Worm (Caenorhabditis elegans): ENCODE results near the gene dylt-3.

dylt-3 gene

DNA sequence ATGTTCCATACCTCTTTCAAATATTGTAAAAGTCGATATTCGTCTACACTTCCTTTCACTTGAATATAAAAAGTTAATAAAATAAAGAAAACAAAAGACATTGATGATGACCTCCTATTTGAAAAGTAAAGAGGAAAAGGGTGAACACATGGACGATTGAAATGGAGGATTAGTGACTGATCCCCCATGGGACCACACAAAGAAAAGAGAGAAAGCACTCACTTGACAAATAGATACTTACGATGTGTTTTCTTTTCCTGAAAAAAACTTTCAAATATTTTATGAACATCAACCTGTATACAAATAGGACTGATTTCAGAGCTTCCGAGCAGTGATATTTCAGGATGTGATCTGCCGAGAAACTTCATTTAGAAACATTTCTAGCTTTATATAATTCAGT is 4.4 kb upstream of the dylt-3 start, which contains the start of gene acr-14:
acr-14 (minus strand) TSS at position 101 of the 400 bp plus-strand sequence.
- TF ChIP-seq blmp-1 (tag; optimal IDR thresholded peaks at IDR 0.05) (no peak), ces-1 (GFP tag; optimal IDR thresholded peaks at IDR 0.05) (no peak), ceh-83 (GFP tag; optimal IDR thresholded peaks at IDR 0.05) (no peak), snpc-4 (tag; optimal IDR thresholded peaks at IDR 0.05) (no peak), ztf-11 (tag; optimal IDR thresholded peaks at IDR 0.05) (no peak), nhr-237 (tag; optimal IDR thresholded peaks at IDR 0.05) (no peak), unc-62 (GFP tag; optimal IDR thresholded peaks at IDR 0.05) (no peak), tbx-8 (GFP tag; optimal IDR thresholded peaks at IDR 0.05) (no peak), lsy-2 (tag; optimal IDR thresholded peaks at IDR 0.05) (no peak)

DNA sequence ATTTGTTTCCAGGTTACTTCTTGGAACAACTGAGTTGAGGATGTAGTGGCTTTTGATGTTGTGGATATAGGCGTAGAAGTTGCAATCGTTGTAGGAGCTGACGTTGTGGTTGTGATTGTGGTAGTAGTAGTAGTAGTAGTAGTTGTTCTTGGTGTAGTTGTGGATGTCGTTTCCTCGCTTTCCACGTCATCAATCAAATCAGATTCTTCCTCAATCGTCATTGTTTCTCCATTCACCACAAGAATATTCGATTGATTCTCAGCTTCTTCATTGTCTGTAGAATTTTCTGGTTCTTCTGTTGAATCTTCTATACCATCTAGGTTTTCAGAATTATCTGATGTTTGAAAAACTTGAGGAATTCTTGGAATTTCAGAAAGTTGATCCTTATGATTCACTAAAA is 2.9 kb upstream of the dylt-3 start:
- no peak for TF ChIP-seq flh-1 (GFP tag; optimal IDR thresholded peaks at IDR 0.05)
- no peak for TF ChIP-seq unc-39 (tag; optimal IDR thresholded peaks at IDR 0.05)
- TF ChIP-seq nhr-76 (tag; optimal IDR thresholded peaks at IDR 0.05) = no peak
- TF ChIP-seq snpc-4 (tag; optimal IDR thresholded peaks at IDR 0.05) = no peak
- no peak for TF ChIP-seq mab-5 (tag; optimal IDR thresholded peaks at IDR 0.05)
- no peak for TF ChIP-seq M03D4.4 (tag; optimal IDR thresholded peaks at IDR 0.05)
- TF ChIP-seq drap-1 (GFP tag; optimal IDR thresholded peaks at IDR 0.05) = no peak
- TF ChIP-seq sem-2 (GFP tag; optimal IDR thresholded peaks at IDR 0.05) = no peak

DNA sequence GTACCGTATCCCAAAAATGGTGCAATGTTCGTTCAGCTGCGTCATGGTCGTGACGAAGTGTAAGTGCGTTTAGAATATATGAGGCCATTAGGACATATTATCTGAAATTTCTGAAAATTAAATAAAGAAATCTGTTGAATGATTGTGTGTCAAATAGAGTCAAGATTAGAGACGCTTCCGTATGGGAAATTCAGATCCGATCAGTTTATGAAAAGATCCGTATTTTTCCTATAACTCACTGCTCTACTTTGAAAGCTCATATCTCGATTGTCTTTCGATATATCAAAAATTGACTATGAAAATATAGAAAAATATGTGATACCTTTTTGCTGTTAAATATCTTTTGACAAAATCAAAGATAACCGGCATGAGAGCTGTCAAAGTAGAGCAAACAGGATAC is 1.3 kb upstream of the dylt-3 start, which contains the start of gene T05C12.4:
T05C12.4 (minus strand) TSS at position 101 of the 400 bp plus-strand sequence.
- no peak for TF ChIP-seq mls-2 (tag; optimal IDR thresholded peaks at IDR 0.05)
- no peak for TF ChIP-seq ces-1 (GFP tag; optimal IDR thresholded peaks at IDR 0.05)
- no peak for TF ChIP-seq zip-8 (tag; optimal IDR thresholded peaks at IDR 0.05)
- TF ChIP-seq cnd-1 (tag; optimal IDR thresholded peaks at IDR 0.05) = no peak
- no peak for TF ChIP-seq flh-1 (GFP tag; optimal IDR thresholded peaks at IDR 0.05)
- no peak for TF ChIP-seq mep-1 (tag; optimal IDR thresholded peaks at IDR 0.05)
- TF ChIP-seq elt-3 (tag; optimal IDR thresholded peaks at IDR 0.05) = no peak
- TF ChIP-seq ceh-43 (GFP tag; optimal IDR thresholded peaks at IDR 0.05) = no peak
- no peak for TF ChIP-seq M03D4.4 (tag; optimal IDR thresholded peaks at IDR 0.05)
- no peak for TF ChIP-seq nhr-28 (tag; optimal IDR thresholded peaks at IDR 0.05)

DNA sequence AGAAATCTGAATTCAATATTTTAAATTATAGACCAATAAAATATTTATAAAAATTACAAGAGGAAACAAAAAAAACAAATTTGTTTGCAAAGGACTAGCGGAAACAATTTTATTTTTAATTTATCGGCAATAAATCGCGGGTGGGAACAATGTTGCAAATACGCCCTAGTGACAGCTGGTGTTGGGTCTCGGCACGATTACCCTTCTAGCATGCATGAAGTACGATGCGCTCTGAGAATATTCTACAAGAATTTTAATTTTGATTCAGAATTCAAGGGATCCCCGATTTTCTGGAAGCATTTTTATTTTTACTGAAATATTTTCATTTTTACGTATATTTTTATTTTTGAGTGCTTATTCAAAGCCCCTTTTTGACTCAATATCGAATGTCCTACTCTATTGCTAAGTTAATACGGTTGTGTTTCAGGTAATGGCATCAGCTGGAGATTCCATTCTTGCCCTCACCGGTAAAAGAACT is 3.5 kb downstream of the dylt-3 start, which contains the start of the genes mig-5 and cct-1:
mig-5 (minus strand) TSS at position 8 of the 478 bp plus-strand sequence.
cct-1 (plus strand) TSS at position 428 of the 478 bp plus-strand sequence.
- TF ChIP-seq nhr-237 (tag; optimal IDR thresholded peaks at IDR 0.05) (peak; percentile 96), M03D4.4 (tag; optimal IDR thresholded peaks at IDR 0.05) (peak; percentile 61), nhr-2 (tag; optimal IDR thresholded peaks at IDR 0.05) (peak; percentile 60), lin-32 (GFP tag; optimal IDR thresholded peaks at IDR 0.05) (peak; percentile 59), sptf-1 (tag; optimal IDR thresholded peaks at IDR 0.05) (peak; percentile 67), blmp-1 (tag; optimal IDR thresholded peaks at IDR 0.05) (peak; percentile 40), elt-1 (tag; optimal IDR thresholded peaks at IDR 0.05; ENCODE audit: borderline replicate concordance, insufficient read depth) (no peak), ceh-43 (GFP tag; optimal IDR thresholded peaks at IDR 0.05) (peak; percentile 8), ceh-39 (tag; optimal IDR thresholded peaks at IDR 0.05) (peak; percentile 91), ham-2 (GFP tag; optimal IDR thresholded peaks at IDR 0.05) (peak; percentile 40), mep-1 (tag; optimal IDR thresholded peaks at IDR 0.05) (peak; percentile 98), elt-3 (tag; optimal IDR thresholded peaks at IDR 0.05) (no peak), drap-1 (GFP tag; optimal IDR thresholded peaks at IDR 0.05) (peak; percentile 40), hlh-1 (tag; optimal IDR thresholded peaks at IDR 0.05) (peak; percentile 87), lsy-2 (tag; optimal IDR thresholded peaks at IDR 0.05) (peak; percentile 100), ces-1 (GFP tag; optimal IDR thresholded peaks at IDR 0.05) (peak; percentile 87), tbx-8 (GFP tag; optimal IDR thresholded peaks at IDR 0.05) (no peak), cnd-1 (tag; optimal IDR thresholded peaks at IDR 0.05) (peak; percentile 96), pha-4 (tag; optimal IDR thresholded peaks at IDR 0.05) (peak; percentile 96), zip-8 (tag; optimal IDR thresholded peaks at IDR 0.05) (no peak), bed-3 (GFP tag; optimal IDR thresholded peaks at IDR 0.05) (no peak), unc-120 (tag; optimal IDR thresholded peaks at IDR 0.05; ENCODE audit: poor library complexity, severe bottlenecking) (no peak), flh-1 (GFP tag; optimal IDR thresholded peaks at IDR 0.05) (no peak), mls-2 (tag; optimal IDR thresholded peaks at IDR 0.05) (no peak), mab-5 (tag; optimal IDR thresholded peaks at IDR 0.05) (peak; percentile 70), lin-13 (tag; optimal IDR thresholded peaks at IDR 0.05) (peak; percentile 91), ztf-11 (tag; optimal IDR thresholded peaks at IDR 0.05) (no peak), unc-62 (GFP tag; optimal IDR thresholded peaks at IDR 0.05) (peak; percentile 86)

All from whole organism, mixed stage, embryonic.